Worm (Caenorhabditis elegans): Measurements from ENCODE around the gene F36G3.2.

F36G3.2 gene

ce11 chrX:9832370-9832769, 38.3 kb upstream of the F36G3.2 start:
- TF ChIP-seq ceh-43 (GFP tag; optimal IDR thresholded peaks at IDR 0.05) = no peak
- no peak for TF ChIP-seq nhr-76 (tag; optimal IDR thresholded peaks at IDR 0.05)
- TF ChIP-seq ces-1 (GFP tag; optimal IDR thresholded peaks at IDR 0.05) = no peak
- TF ChIP-seq sem-2 (GFP tag; optimal IDR thresholded peaks at IDR 0.05) = no peak
- TF ChIP-seq nhr-12 (tag; optimal IDR thresholded peaks at IDR 0.05) = no peak
- no peak for TF ChIP-seq elt-3 (tag; optimal IDR thresholded peaks at IDR 0.05)
- TF ChIP-seq unc-39 (tag; optimal IDR thresholded peaks at IDR 0.05) = no peak
- TF ChIP-seq bed-3 (GFP tag; optimal IDR thresholded peaks at IDR 0.05) = no peak
- peak; percentile 92 for TF ChIP-seq hlh-1 (tag; optimal IDR thresholded peaks at IDR 0.05)
- no peak for TF ChIP-seq ham-2 (GFP tag; optimal IDR thresholded peaks at IDR 0.05)
- TF ChIP-seq mep-1 (tag; optimal IDR thresholded peaks at IDR 0.05) = no peak
- no peak for TF ChIP-seq lin-32 (GFP tag; optimal IDR thresholded peaks at IDR 0.05)
- TF ChIP-seq unc-62 (GFP tag; optimal IDR thresholded peaks at IDR 0.05) = peak; percentile 9
- TF ChIP-seq lin-13 (tag; optimal IDR thresholded peaks at IDR 0.05) = no peak
- TF ChIP-seq nhr-2 (tag; optimal IDR thresholded peaks at IDR 0.05) = no peak
- TF ChIP-seq unc-120 (tag; optimal IDR thresholded peaks at IDR 0.05; ENCODE audit: poor library complexity, severe bottlenecking) = peak; percentile 84
- no peak for TF ChIP-seq blmp-1 (tag; optimal IDR thresholded peaks at IDR 0.05)
- TF ChIP-seq snpc-4 (tag; optimal IDR thresholded peaks at IDR 0.05) = no peak
- TF ChIP-seq mab-5 (tag; optimal IDR thresholded peaks at IDR 0.05) = no peak
- no peak for TF ChIP-seq nhr-28 (tag; optimal IDR thresholded peaks at IDR 0.05)

- TF ChIP-seq nhr-28 (tag; optimal IDR thresholded peaks at IDR 0.05) (no peak), nhr-76 (tag; optimal IDR thresholded peaks at IDR 0.05) (no peak), lin-32 (GFP tag; optimal IDR thresholded peaks at IDR 0.05) (no peak), nhr-2 (tag; optimal IDR thresholded peaks at IDR 0.05) (no peak), lsy-2 (tag; optimal IDR thresholded peaks at IDR 0.05) (no peak), lin-13 (tag; optimal IDR thresholded peaks at IDR 0.05) (no peak), ces-1 (GFP tag; optimal IDR thresholded peaks at IDR 0.05) (no peak), mab-5 (tag; optimal IDR thresholded peaks at IDR 0.05) (no peak), mls-2 (tag; optimal IDR thresholded peaks at IDR 0.05) (no peak), nhr-237 (tag; optimal IDR thresholded peaks at IDR 0.05) (no peak), cnd-1 (tag; optimal IDR thresholded peaks at IDR 0.05) (no peak), flh-1 (GFP tag; optimal IDR thresholded peaks at IDR 0.05) (no peak), pha-4 (tag; optimal IDR thresholded peaks at IDR 0.05) (no peak), tbx-8 (GFP tag; optimal IDR thresholded peaks at IDR 0.05) (no peak), ceh-43 (GFP tag; optimal IDR thresholded peaks at IDR 0.05) (no peak), elt-1 (tag; optimal IDR thresholded peaks at IDR 0.05; ENCODE audit: borderline replicate concordance, insufficient read depth) (no peak), zip-8 (tag; optimal IDR thresholded peaks at IDR 0.05) (no peak), sptf-1 (tag; optimal IDR thresholded peaks at IDR 0.05) (no peak), drap-1 (GFP tag; optimal IDR thresholded peaks at IDR 0.05) (no peak), ham-2 (GFP tag; optimal IDR thresholded peaks at IDR 0.05) (no peak)
Observed at ce11 chrX:9831215-9831614, 37.1 kb upstream of the F36G3.2 start, which contains the start of gene rrc-1. Gene rrc-1 (minus strand): TSS chrX:9831288.

DNA sequence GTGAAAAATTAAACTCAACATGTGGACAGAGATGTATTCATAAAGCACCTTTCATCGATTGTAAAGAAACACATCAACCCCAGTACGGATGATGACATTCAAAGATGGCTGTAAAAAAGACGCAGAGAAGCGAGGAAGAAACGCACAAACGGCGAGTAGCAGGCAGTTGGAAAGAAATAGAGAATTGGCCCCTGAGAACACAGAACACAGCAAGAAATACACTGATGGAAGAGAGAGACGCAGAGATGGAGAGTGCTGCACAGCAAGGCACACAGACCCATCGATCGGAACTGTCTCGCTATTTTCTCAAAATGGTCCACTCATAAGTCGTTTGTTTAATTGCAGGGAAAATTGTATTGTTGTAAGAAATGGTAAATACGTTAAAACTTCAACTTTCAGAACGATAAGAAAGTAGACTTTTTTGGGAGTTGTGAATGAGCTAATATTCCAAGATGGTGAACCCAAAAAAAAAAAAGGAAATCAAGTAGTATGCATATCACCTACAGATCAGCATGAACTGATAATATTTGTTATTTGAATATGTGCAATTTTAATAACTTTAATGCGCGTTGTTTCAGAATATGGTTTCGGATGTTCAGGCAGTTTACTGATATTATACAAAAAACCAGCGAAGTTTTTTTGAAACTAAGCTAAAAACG, 28.7 kb upstream of the F36G3.2 start:
- TF ChIP-seq ceh-39 (tag; optimal IDR thresholded peaks at IDR 0.05) = no peak
- TF ChIP-seq ces-1 (GFP tag; optimal IDR thresholded peaks at IDR 0.05) = no peak
- peak; percentile 6 for TF ChIP-seq nhr-2 (tag; optimal IDR thresholded peaks at IDR 0.05)
- TF ChIP-seq hlh-1 (tag; optimal IDR thresholded peaks at IDR 0.05) = peak; percentile 25
- no peak for TF ChIP-seq M03D4.4 (tag; optimal IDR thresholded peaks at IDR 0.05)
- peak; percentile 30 for TF ChIP-seq lin-13 (tag; optimal IDR thresholded peaks at IDR 0.05)
- no peak for TF ChIP-seq sem-2 (GFP tag; optimal IDR thresholded peaks at IDR 0.05)
- peak; percentile 62 for TF ChIP-seq ham-2 (GFP tag; optimal IDR thresholded peaks at IDR 0.05)
- peak; percentile 63 for TF ChIP-seq unc-120 (tag; optimal IDR thresholded peaks at IDR 0.05; ENCODE audit: poor library complexity, severe bottlenecking)
- TF ChIP-seq unc-62 (GFP tag; optimal IDR thresholded peaks at IDR 0.05) = no peak
- peak; percentile 45 for TF ChIP-seq sptf-1 (tag; optimal IDR thresholded peaks at IDR 0.05)
- no peak for TF ChIP-seq tbx-8 (GFP tag; optimal IDR thresholded peaks at IDR 0.05)
- TF ChIP-seq mep-1 (tag; optimal IDR thresholded peaks at IDR 0.05) = no peak
- TF ChIP-seq nhr-76 (tag; optimal IDR thresholded peaks at IDR 0.05) = no peak
- peak; percentile 73 for TF ChIP-seq pha-4 (tag; optimal IDR thresholded peaks at IDR 0.05)
- TF ChIP-seq nhr-237 (tag; optimal IDR thresholded peaks at IDR 0.05) = no peak
- TF ChIP-seq mls-2 (tag; optimal IDR thresholded peaks at IDR 0.05) = peak; percentile 51
- no peak for TF ChIP-seq cnd-1 (tag; optimal IDR thresholded peaks at IDR 0.05)
- TF ChIP-seq elt-1 (tag; optimal IDR thresholded peaks at IDR 0.05; ENCODE audit: borderline replicate concordance, insufficient read depth) = no peak
- no peak for TF ChIP-seq snpc-4 (tag; optimal IDR thresholded peaks at IDR 0.05)
- TF ChIP-seq drap-1 (GFP tag; optimal IDR thresholded peaks at IDR 0.05) = no peak

Data from whole organism, mixed stage, embryonic.